Fruit fly (Drosophila melanogaster): ENCODE results near the gene CG10841.

The CG10841 gene

dm6 chr3R:13644778-13645660 is 13.3 kb downstream of the CG10841 start (continued):
- TF ChIP-seq dl (GFP tag; optimal IDR thresholded peaks at IDR 0.05; ENCODE audit: insufficient read depth in 1 of 2, partially characterized antibody in 2 of 2) (peak; percentile 55 to 91), Hr78 (GFP tag; optimal IDR thresholded peaks at IDR 0.05) (no peak), Abd-B (GFP tag; optimal IDR thresholded peaks at IDR 0.05) (no peak), OdsH (GFP tag; optimal IDR thresholded peaks at IDR 0.05) (peak; percentile 31), sv (GFP tag; optimal IDR thresholded peaks at IDR 0.05) (no peak), Myc (optimal IDR thresholded peaks at IDR 0.05) (peak; percentile 64)

DNA sequence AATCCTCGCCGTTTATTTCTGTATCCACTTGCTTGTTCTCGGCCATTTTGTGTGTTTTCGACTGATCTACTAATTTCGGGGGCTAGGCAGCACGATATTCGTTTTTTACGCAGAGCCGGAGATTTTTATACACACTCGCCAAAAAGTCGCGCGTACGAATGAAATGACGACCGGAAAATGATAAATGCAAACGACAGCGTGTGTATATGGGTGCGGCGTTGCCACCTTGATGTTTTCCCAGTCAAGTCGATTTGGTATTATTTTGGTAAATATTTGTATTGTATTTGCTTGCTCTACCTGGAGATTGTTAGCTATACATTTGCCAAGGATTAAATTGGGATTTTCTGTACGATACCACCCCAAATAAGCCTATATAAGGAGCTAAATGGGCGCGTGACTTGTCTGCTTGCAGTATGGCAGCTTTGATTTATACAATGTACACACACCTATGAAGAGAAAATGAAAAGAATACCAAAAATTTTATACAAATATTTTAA is 14.2 kb downstream of the CG10841 start, which contains the start of gene sqd:
Gene sqd, minus strand, starts transcription at position 431 of the 497 bp plus-strand sequence.
- peak; percentile 18 for TF ChIP-seq woc (GFP tag; optimal IDR thresholded peaks at IDR 0.05)
- TF ChIP-seq OdsH (GFP tag; optimal IDR thresholded peaks at IDR 0.05): peak; percentile 47
- no peak for TF ChIP-seq tai (GFP tag; optimal IDR thresholded peaks at IDR 0.05)
- peak; percentile 47 for TF ChIP-seq ey (GFP tag; optimal IDR thresholded peaks at IDR 0.05)
- peak; percentile 42 for TF ChIP-seq CG9705 (GFP tag; optimal IDR thresholded peaks at IDR 0.05)
- no peak for TF ChIP-seq psq (GFP tag; optimal IDR thresholded peaks at IDR 0.05)
- no peak for TF ChIP-seq Dif (GFP tag; optimal IDR thresholded peaks at IDR 0.05; ENCODE audit: partially characterized antibody)
- TF ChIP-seq dmrt93B (GFP tag; optimal IDR thresholded peaks at IDR 0.05): peak; percentile 54
- peak; percentile 52 for TF ChIP-seq Hnf4 (GFP tag; optimal IDR thresholded peaks at IDR 0.05)
- TF ChIP-seq Abd-B (GFP tag; optimal IDR thresholded peaks at IDR 0.05): no peak
- TF ChIP-seq br (GFP tag; optimal IDR thresholded peaks at IDR 0.05): peak; percentile 50
- TF ChIP-seq Hr78 (GFP tag; optimal IDR thresholded peaks at IDR 0.05): no peak
- TF ChIP-seq N (GFP tag; optimal IDR thresholded peaks at IDR 0.05): no peak
- TF ChIP-seq Myc (optimal IDR thresholded peaks at IDR 0.05): peak; percentile 23
- peak; percentile 26 for TF ChIP-seq jim (GFP tag; optimal IDR thresholded peaks at IDR 0.05)
- no peak for TF ChIP-seq lola (GFP tag; optimal IDR thresholded peaks at IDR 0.05)
- peak; percentile 1 for TF ChIP-seq sage (GFP tag; optimal IDR thresholded peaks at IDR 0.05)
- TF ChIP-seq rgr (GFP tag; optimal IDR thresholded peaks at IDR 0.05): peak; percentile 63
- peak; percentile 69 for TF ChIP-seq h (GFP tag; optimal IDR thresholded peaks at IDR 0.05)
- peak; percentile 52 for TF ChIP-seq fru (GFP tag; optimal IDR thresholded peaks at IDR 0.05)
- TF ChIP-seq GATAd (GFP tag; optimal IDR thresholded peaks at IDR 0.05): no peak
- TF ChIP-seq Rel (GFP tag; optimal IDR thresholded peaks at IDR 0.05): no peak
- no peak for TF ChIP-seq Rel (tag; optimal IDR thresholded peaks at IDR 0.05)
- peak; percentile 3 for TF ChIP-seq brk (GFP tag; optimal IDR thresholded peaks at IDR 0.05)
- peak; percentile 27 to 56 for TF ChIP-seq foxo (GFP tag; optimal IDR thresholded peaks at IDR 0.05)
- TF ChIP-seq usp (GFP tag; optimal IDR thresholded peaks at IDR 0.05): no peak
- TF ChIP-seq CG32264 (GFP tag; optimal IDR thresholded peaks at IDR 0.05): peak; percentile 22
- TF ChIP-seq Sp1 (GFP tag; optimal IDR thresholded peaks at IDR 0.05): peak; percentile 71
- no peak for TF ChIP-seq dl (GFP tag; optimal IDR thresholded peaks at IDR 0.05; ENCODE audit: insufficient read depth in 1 of 2, partially characterized antibody in 2 of 2)
- no peak for TF ChIP-seq Jra (GFP tag; optimal IDR thresholded peaks at IDR 0.05)
- no peak for TF ChIP-seq Mio (GFP tag; optimal IDR thresholded peaks at IDR 0.05)
- TF ChIP-seq Dfd (GFP tag; optimal IDR thresholded peaks at IDR 0.05): no peak
- TF ChIP-seq HLH106 (tag; optimal IDR thresholded peaks at IDR 0.05): peak; percentile 41
- no peak for TF ChIP-seq Hr83 (GFP tag; optimal IDR thresholded peaks at IDR 0.05; ENCODE audit: poor library complexity, severe bottlenecking)
- TF ChIP-seq pan (optimal IDR thresholded peaks at IDR 0.05): no peak
- TF ChIP-seq dsf (GFP tag; optimal IDR thresholded peaks at IDR 0.05; ENCODE audit: borderline replicate concordance): no peak

All from whole organism, wandering third instar larva.